Fruit fly (Drosophila melanogaster): ENCODE results near the gene ChT.

The ChT gene

dm6 chr3R:18719767-18720341 is 39.5 kb downstream of the ChT start (continued):
- TF ChIP-seq CG8359 (GFP tag; optimal IDR thresholded peaks at IDR 0.05; ENCODE audit: borderline replicate concordance) (peak; percentile 36), CG11085 (GFP tag; IDR thresholded peaks at IDR 0.05) (peak; percentile 66), Opbp (GFP tag; IDR thresholded peaks at IDR 0.05; ENCODE audit: partially characterized antibody) (no peak), usp (GFP tag; optimal IDR thresholded peaks at IDR 0.05) (no peak), tx (GFP tag; optimal IDR thresholded peaks at IDR 0.05) (peak; percentile 72), Dref (GFP tag; IDR thresholded peaks at IDR 0.05) (no peak), CG15479 (GFP tag; optimal IDR thresholded peaks at IDR 0.05) (no peak), CG3163 (GFP tag; optimal IDR thresholded peaks at IDR 0.05) (peak; percentile 63), eve (GFP tag; optimal IDR thresholded peaks at IDR 0.05) (peak; percentile 15 to 93), CG10431 (GFP tag; optimal IDR thresholded peaks at IDR 0.05) (peak; percentile 61), Awh (GFP tag; IDR thresholded peaks at IDR 0.05) (peak; percentile 72), E2f1 (GFP tag; IDR thresholded peaks at IDR 0.05) (peak; percentile 72), Nf-YA (GFP tag; IDR thresholded peaks at IDR 0.05) (peak; percentile 79), Nf-YB (GFP tag; optimal IDR thresholded peaks at IDR 0.05) (peak; percentile 64), CG7372 (GFP tag; IDR thresholded peaks at IDR 0.05) (peak; percentile 72), cad (GFP tag; optimal IDR thresholded peaks at IDR 0.05) (no peak), Sry-δ (GFP tag; optimal IDR thresholded peaks at IDR 0.05) (peak; percentile 41), CG31388 (GFP tag; optimal IDR thresholded peaks at IDR 0.05) (no peak), Gug (GFP tag; IDR thresholded peaks at IDR 0.05) (peak; percentile 72; the same call in 3 of the 4 replicates), CG14014 (GFP tag; IDR thresholded peaks at IDR 0.05) (peak; percentile 90), CG8388 (GFP tag; optimal IDR thresholded peaks at IDR 0.05) (peak; percentile 81), crp (GFP tag; optimal IDR thresholded peaks at IDR 0.05) (peak in 1 of 2 experiments; percentile 18), D (optimal IDR thresholded peaks at IDR 0.05) (no peak), D (GFP tag; optimal IDR thresholded peaks at IDR 0.05) (peak; percentile 81), Bgb (GFP tag; IDR thresholded peaks at IDR 0.05; ENCODE audit: partially characterized antibody) (no peak), CG1603 (tag; optimal IDR thresholded peaks at IDR 0.05) (peak; percentile 87), CG10366 (GFP tag; IDR thresholded peaks at IDR 0.05) (peak; percentile 84), CG14710 (tag; optimal IDR thresholded peaks at IDR 0.05) (peak; percentile 74), CG1647 (GFP tag; optimal IDR thresholded peaks at IDR 0.05) (peak; percentile 76), CG14860 (GFP tag; IDR thresholded peaks at IDR 0.05; ENCODE audit: partially characterized antibody) (no peak), Ssrp (tag; optimal IDR thresholded peaks at IDR 0.05) (peak; percentile 77), sens (GFP tag) (peak; percentile 96), CG12942 (GFP tag; optimal IDR thresholded peaks at IDR 0.05) (peak; percentile 60), pros (GFP tag; optimal IDR thresholded peaks at IDR 0.05) (peak; percentile 39), CG10654 (GFP tag; optimal IDR thresholded peaks at IDR 0.05) (peak; percentile 70), ro (GFP tag; IDR thresholded peaks at IDR 0.05) (peak; percentile 59; the same call in 1 of the 2 replicates), pzg (GFP tag; optimal IDR thresholded peaks at IDR 0.05) (peak; percentile 10), CG18599 (GFP tag; optimal IDR thresholded peaks at IDR 0.05) (peak; percentile 97), Max (GFP tag; optimal IDR thresholded peaks at IDR 0.05) (peak; percentile 74), zen (tag; optimal IDR thresholded peaks at IDR 0.05) (no peak), PHDP (tag; optimal IDR thresholded peaks at IDR 0.05) (peak; percentile 93), CG1233 (GFP tag; optimal IDR thresholded peaks at IDR 0.05) (peak; percentile 79), CG10959 (GFP tag; IDR thresholded peaks at IDR 0.05) (no peak), repo (GFP tag; optimal IDR thresholded peaks at IDR 0.05) (peak; percentile 67), ara (GFP tag; IDR thresholded peaks at IDR 0.05) (peak; percentile 78), yki (optimal IDR thresholded peaks at IDR 0.05) (no peak), CG6765 (GFP tag; optimal IDR thresholded peaks at IDR 0.05) (peak; percentile 86), hb (GFP tag; IDR thresholded peaks at IDR 0.05; ENCODE audit: partially characterized antibody) (no peak), Hey (tag; optimal IDR thresholded peaks at IDR 0.05) (peak; percentile 91), CG12219 (GFP tag; optimal IDR thresholded peaks at IDR 0.05) (peak; percentile 87), wdn (GFP tag; IDR thresholded peaks at IDR 0.05) (peak; percentile 76)
